Worm (Caenorhabditis elegans): Measurements from ENCODE around the gene zyg-11.

Gene zyg-11

DNA sequence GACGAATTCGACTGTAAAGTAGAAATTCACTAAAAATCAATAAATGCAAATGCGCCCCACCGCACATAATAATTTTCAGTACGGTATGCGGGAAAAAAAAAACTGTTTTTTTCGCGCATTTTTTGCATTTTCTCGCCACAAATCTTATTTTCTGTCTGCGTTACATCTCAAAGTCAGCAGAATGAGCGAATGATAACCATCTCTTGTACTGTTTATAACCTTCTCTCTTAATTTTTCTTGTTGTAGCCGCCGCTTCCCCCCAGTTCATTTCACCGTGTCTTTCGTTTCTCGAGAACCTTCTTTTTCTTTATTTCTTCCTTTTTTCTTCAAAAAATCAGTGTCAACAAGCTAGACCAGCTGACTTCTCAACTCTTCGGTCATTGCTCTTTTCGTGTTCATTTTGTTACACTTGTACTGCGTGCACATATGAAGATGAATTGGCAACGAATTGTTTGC is 2.0 kb upstream of the zyg-11 start (continued):
- TF ChIP-seq zfp-2 (tag; optimal IDR thresholded peaks at IDR 0.05) (no peak), dmd-8 (GFP tag; IDR thresholded peaks at IDR 0.05) (0 out of 2 replicates have a peak, but pooled peaks have one; percentile 3), madf-9 (GFP tag; conservative IDR thresholded peaks at IDR 0.05) (no peak), ceh-32 (tag; optimal IDR thresholded peaks at IDR 0.05; ENCODE audit: poor library complexity) (no peak), jun-1 (tag; optimal IDR thresholded peaks at IDR 0.05) (no peak), nhr-48 (tag; optimal IDR thresholded peaks at IDR 0.05) (no peak), nhr-237 (tag; optimal IDR thresholded peaks at IDR 0.05) (no peak), lsy-2 (tag; optimal IDR thresholded peaks at IDR 0.05) (peak in 1 of 2 experiments; percentile 73), lin-38 (GFP tag; IDR thresholded peaks at IDR 0.05) (peak; percentile 93), zfp-3 (GFP tag; conservative IDR thresholded peaks at IDR 0.05) (no peak; the same call in 1 of the 2 replicates), lin-29 (GFP tag; IDR thresholded peaks at IDR 0.05) (peak; percentile 42; the same call in 1 of the 2 replicates), dve-1 (tag; optimal IDR thresholded peaks at IDR 0.05; ENCODE audit: insufficient read depth) (peak; percentile 48), ceh-82 (tag; optimal IDR thresholded peaks at IDR 0.05) (no peak), lin-39 (tag; optimal IDR thresholded peaks at IDR 0.05) (no peak), lin-1 (GFP tag; IDR thresholded peaks at IDR 0.05) (peak; percentile 38; the same call in 1 of the 2 replicates), dmd-9 (GFP tag; IDR thresholded peaks at IDR 0.05) (0 out of 2 replicates have a peak, but pooled peaks have one; percentile 13), ctbp-1 (GFP tag; IDR thresholded peaks at IDR 0.05) (0 out of 2 replicates have a peak, but pooled peaks have one; percentile 54), egl-27 (tag; optimal IDR thresholded peaks at IDR 0.05) (no peak), daf-16 (GFP tag; optimal IDR thresholded peaks at IDR 0.05) (no peak), daf-16 (tag; optimal IDR thresholded peaks at IDR 0.05) (peak; percentile 77), fkh-10 (GFP tag; optimal IDR thresholded peaks at IDR 0.05) (no peak), ceh-62 (tag; optimal IDR thresholded peaks at IDR 0.05) (no peak), spr-3 (GFP tag; optimal IDR thresholded peaks at IDR 0.05) (no peak), rbr-2 (tag; optimal IDR thresholded peaks at IDR 0.05) (no peak)

ce11 chrII:8016167-8016566 is 1.3 kb upstream of the zyg-11 start:
- TF ChIP-seq nhr-10 (tag; optimal IDR thresholded peaks at IDR 0.05) (no peak), mep-1 (tag; optimal IDR thresholded peaks at IDR 0.05) (peak; percentile 15), dpl-1 (GFP tag; optimal IDR thresholded peaks at IDR 0.05) (no peak), sdz-12 (GFP tag; optimal IDR thresholded peaks at IDR 0.05) (no peak), tra-1 (GFP tag; IDR thresholded peaks at IDR 0.05) (peak; percentile 76; the same call in 1 of the 2 replicates), ama-1 (optimal IDR thresholded peaks at IDR 0.05) (peak; percentile 57), zip-11 (GFP tag; IDR thresholded peaks at IDR 0.05) (no peak), dmd-6 (GFP tag; IDR thresholded peaks at IDR 0.05) (peak; percentile 95), zip-2 (tag; optimal IDR thresholded peaks at IDR 0.05) (no peak), ZK337.2 (GFP tag; IDR thresholded peaks at IDR 0.05) (no peak), T26A8.4 (GFP tag; IDR thresholded peaks at IDR 0.05) (peak; percentile 15; the same call in 1 of the 2 replicates), attf-4 (tag; optimal IDR thresholded peaks at IDR 0.05) (no peak), pqm-1 (tag; optimal IDR thresholded peaks at IDR 0.05) (peak; percentile 11), mxl-2 (GFP tag; conservative IDR thresholded peaks at IDR 0.05) (peak; percentile 58; the same call in 1 of the 2 replicates), lsy-2 (tag; optimal IDR thresholded peaks at IDR 0.05) (peak; percentile 22 to 41), nhr-111 (GFP tag; optimal IDR thresholded peaks at IDR 0.05) (no peak), lir-3 (tag; optimal IDR thresholded peaks at IDR 0.05) (no peak), lin-1 (GFP tag; IDR thresholded peaks at IDR 0.05) (no peak; the same call in 1 of the 2 replicates), mdt-29 (GFP tag; IDR thresholded peaks at IDR 0.05) (0 out of 2 replicates have a peak, but pooled peaks have one; percentile 27), madf-9 (GFP tag; conservative IDR thresholded peaks at IDR 0.05) (no peak; the same call in 1 of the 2 replicates), dmd-9 (GFP tag; IDR thresholded peaks at IDR 0.05) (no peak), nhr-77 (tag; optimal IDR thresholded peaks at IDR 0.05) (peak; percentile 18), Y5F2A.4 (GFP tag; optimal IDR thresholded peaks at IDR 0.05) (no peak), spr-3 (GFP tag; optimal IDR thresholded peaks at IDR 0.05) (no peak), aha-1 (tag) (peak; percentile 98), nhr-11 (tag; optimal IDR thresholded peaks at IDR 0.05) (peak; percentile 35), mdl-1 (tag; optimal IDR thresholded peaks at IDR 0.05) (peak; percentile 57 to 76), lim-7 (GFP tag; IDR thresholded peaks at IDR 0.05) (no peak), D1046.2 (GFP tag; IDR thresholded peaks at IDR 0.05) (0 out of 2 replicates have a peak, but pooled peaks have one; percentile 7), hlh-30 (tag; optimal IDR thresholded peaks at IDR 0.05; ENCODE audit: insufficient read depth) (peak; percentile 79), skn-1 (tag; optimal IDR thresholded peaks at IDR 0.05) (no peak), dve-1 (tag; optimal IDR thresholded peaks at IDR 0.05; ENCODE audit: insufficient read depth) (peak; percentile 69), R02D3.7 (tag; optimal IDR thresholded peaks at IDR 0.05) (no peak)
